Fruit fly (Drosophila melanogaster) whole organism, embryonic: ENCODE measurements around the gene Tim8.

Experiments
- Ada2b ChIP-seq: fragments of 200-800 bp; sonication (Bioruptor generic); IDR thresholded peaks from 2 replicates; pipeline ENCODE4 v1.3.6; 2022; ENCODE audit warnings: missing biosample characterization, missing genetic modification characterization
- Atf6 ChIP-seq: fragments of 200-800 bp; sonication (Bioruptor generic); IDR thresholded peaks from 2 replicates; pipeline ENCODE4 v1.3.6; 2022; ENCODE audit warnings: missing biosample characterization, missing genetic modification characterization
- Blimp-1 ChIP-seq: fragments of 200-800 bp; sonication (Bioruptor generic); optimal IDR thresholded peaks from 3 replicates; lab custom pipeline; 2018; ENCODE audit warnings: missing biosample characterization, missing genetic modification characterization, mild to moderate bottlenecking, moderate library complexity, missing genetic modification reagents
- CG12236 ChIP-seq: fragments of 200-800 bp; sonication (Bioruptor generic); optimal IDR thresholded peaks from 2 replicates; lab custom pipeline; 2016; ENCODE audit warnings: missing biosample characterization, missing genetic modification characterization
- CG12659 ChIP-seq: fragments of 200-800 bp; sonication (Bioruptor generic); optimal IDR thresholded peaks from 3 replicates; lab custom pipeline; 2017; ENCODE audit warnings: mild to moderate bottlenecking, missing biosample characterization, missing genetic modification reagents, missing genetic modification characterization
- CG12769 ChIP-seq: fragments of 200-800 bp; sonication (Bioruptor generic); optimal IDR thresholded peaks from 2 replicates; lab custom pipeline; 2019; ENCODE audit warnings: missing biosample characterization, mild to moderate bottlenecking, missing genetic modification characterization, moderate library complexity
- CG14014 ChIP-seq: fragments of 200-800 bp; sonication (Bioruptor generic); IDR thresholded peaks from 2 replicates; pipeline ENCODE4 v1.3.6; 2022; ENCODE audit warnings: missing biosample characterization, missing genetic modification characterization
- CG16815 ChIP-seq: fragments of 200-800 bp; sonication (Bioruptor generic); optimal IDR thresholded peaks from 3 replicates; lab custom pipeline; 2017; ENCODE audit warnings: missing biosample characterization, mild to moderate bottlenecking, missing genetic modification characterization
- CG18764 ChIP-seq: fragments of 200-800 bp; sonication (Bioruptor generic); optimal IDR thresholded peaks from 3 replicates; lab custom pipeline; 2016; ENCODE audit warnings: missing biosample characterization, missing genetic modification characterization
- CG2202 ChIP-seq: fragments of 200-800 bp; sonication (Bioruptor generic); optimal IDR thresholded peaks from 2 replicates; lab custom pipeline; 2018; ENCODE audit warnings: missing biosample characterization, mild to moderate bottlenecking, missing genetic modification characterization
- CG3065 ChIP-seq: fragments of 200-800 bp; sonication (Bioruptor generic); optimal IDR thresholded peaks from 2 replicates; lab custom pipeline; 2016; ENCODE audit warnings: missing biosample characterization, missing genetic modification characterization
- CG3407 ChIP-seq: fragments of 200-800 bp; sonication (Bioruptor generic); optimal IDR thresholded peaks from 2 replicates; lab custom pipeline; 2018; ENCODE audit warnings: missing biosample characterization, mild to moderate bottlenecking, missing genetic modification characterization
- CG6683 ChIP-seq: fragments of 200-800 bp; sonication (Bioruptor generic); optimal IDR thresholded peaks from 2 replicates; lab custom pipeline; 2017; ENCODE audit warnings: missing biosample characterization, mild to moderate bottlenecking, missing genetic modification characterization, missing genetic modification reagents
- CG8089 ChIP-seq: fragments of 200-800 bp; sonication (Bioruptor generic); optimal IDR thresholded peaks from 3 replicates; lab custom pipeline; 2016; ENCODE audit warnings: missing biosample characterization, missing genetic modification characterization
- D ChIP-seq, 2 experiments: fragments of 200-800 bp in 1 of 2; fragments of >200 bp in 1 of 2; sonication (Bioruptor generic) in 1 of 2; optimal IDR thresholded peaks; 2 replicates in 1 of 2; 3 replicates in 1 of 2; lab custom pipeline; 2017; ENCODE audit warnings: mild to moderate bottlenecking in 1 of 2, missing biosample characterization in 1 of 2, missing genetic modification characterization in 1 of 2, missing genetic modification reagents in 1 of 2
- D19B ChIP-seq: fragments of 200-800 bp; sonication (Bioruptor generic); optimal IDR thresholded peaks from 2 replicates; lab custom pipeline; 2017; ENCODE audit warnings: missing biosample characterization, mild to moderate bottlenecking, missing genetic modification characterization
- Dfd ChIP-seq, 2 experiments: fragments of >200 bp; optimal IDR thresholded peaks; 2 replicates each; lab custom pipeline; 2017; ENCODE audit warnings: missing biosample characterization in 2 of 2, missing genetic modification characterization in 2 of 2
- Dip3 ChIP-seq: fragments of 200-800 bp; sonication (Bioruptor generic); optimal IDR thresholded peaks from 3 replicates; lab custom pipeline; 2016; ENCODE audit warnings: missing biosample characterization, missing genetic modification characterization
- Dll ChIP-seq: fragments of 200-800 bp; sonication (Bioruptor generic); IDR thresholded peaks from 4 replicates; pipeline ENCODE4 v1.3.6; 2022; ENCODE audit warnings: missing biosample characterization, missing genetic modification characterization; ENCODE audit not compliant: partially characterized antibody
- Dp ChIP-seq: fragments of 200-800 bp; sonication (Bioruptor generic); optimal IDR thresholded peaks from 2 replicates; lab custom pipeline; 2018; ENCODE audit warnings: missing biosample characterization, mild to moderate bottlenecking, missing genetic modification characterization, moderate library complexity
- HLH54F ChIP-seq: fragments of 200-800 bp; sonication (Bioruptor generic); optimal IDR thresholded peaks from 3 replicates; lab custom pipeline; 2016; ENCODE audit warnings: missing biosample characterization, missing genetic modification characterization
- Hmr ChIP-seq: fragments of 200-800 bp; sonication (Bioruptor generic); optimal IDR thresholded peaks from 3 replicates; lab custom pipeline; 2017; ENCODE audit warnings: mild to moderate bottlenecking, missing biosample characterization, missing genetic modification reagents, missing genetic modification characterization
- Hsf ChIP-seq: fragments of 200-800 bp; sonication (Bioruptor generic); optimal IDR thresholded peaks from 3 replicates; lab custom pipeline; 2016; ENCODE audit warnings: missing biosample characterization, missing genetic modification characterization
- PHDP ChIP-seq: fragments of 200-800 bp; sonication (Bioruptor generic); optimal IDR thresholded peaks from 3 replicates; lab custom pipeline; 2018; ENCODE audit warnings: missing biosample characterization, mild to moderate bottlenecking, missing genetic modification characterization, moderate library complexity
- Pdp1 ChIP-seq, 2 experiments: fragments of 200-800 bp; sonication (Bioruptor generic); optimal IDR thresholded peaks; 3 replicates each; lab custom pipeline; 2016; ENCODE audit warnings: missing biosample characterization in 2 of 2, missing genetic modification characterization in 2 of 2, mild to moderate bottlenecking in 1 of 2, moderate library complexity in 1 of 2
- Sox102F ChIP-seq: fragments of 200-800 bp; sonication (Bioruptor generic); optimal IDR thresholded peaks from 2 replicates; lab custom pipeline; 2018; ENCODE audit warnings: missing biosample characterization, mild to moderate bottlenecking, missing genetic modification characterization, moderate library complexity
- YL-1 ChIP-seq: fragments of 200-800 bp; sonication (Bioruptor generic); optimal IDR thresholded peaks from 3 replicates; lab custom pipeline; 2017; ENCODE audit warnings: missing biosample characterization, mild to moderate bottlenecking, missing genetic modification characterization
- az2 ChIP-seq: fragments of 200-800 bp; sonication (Bioruptor generic); optimal IDR thresholded peaks from 3 replicates; lab custom pipeline; 2016; ENCODE audit warnings: missing biosample characterization, missing genetic modification characterization
- bab2 ChIP-seq: fragments of 200-800 bp; sonication (Bioruptor generic); optimal IDR thresholded peaks from 2 replicates; lab custom pipeline; 2016; ENCODE audit warnings: missing biosample characterization, missing genetic modification characterization
- cg ChIP-seq: fragments of 200-800 bp; sonication (Bioruptor generic); optimal IDR thresholded peaks from 3 replicates; lab custom pipeline; 2019; ENCODE audit warnings: missing biosample characterization, mild to moderate bottlenecking, missing genetic modification characterization, moderate library complexity
- chif ChIP-seq, 2 experiments: fragments of 200-800 bp; sonication (Bioruptor generic); optimal IDR thresholded peaks; 3 replicates each; lab custom pipeline; 2016; ENCODE audit warnings: missing biosample characterization in 2 of 2, missing genetic modification characterization in 2 of 2
- cwo ChIP-seq: fragments of 200-800 bp; sonication (Bioruptor generic); optimal IDR thresholded peaks from 3 replicates; lab custom pipeline; 2017; ENCODE audit warnings: missing biosample characterization, missing genetic modification characterization, mild to moderate bottlenecking, moderate library complexity, missing genetic modification reagents
- dm ChIP-seq: fragments of 200-800 bp; sonication (Bioruptor generic); optimal IDR thresholded peaks from 3 replicates; lab custom pipeline; 2016; ENCODE audit warnings: missing biosample characterization, missing genetic modification characterization
- ems ChIP-seq: fragments of 200-800 bp; sonication (Bioruptor generic); optimal IDR thresholded peaks from 3 replicates; lab custom pipeline; 2016; ENCODE audit warnings: missing biosample characterization, missing genetic modification characterization
- fd3F ChIP-seq: fragments of 200-800 bp; sonication (Bioruptor generic); optimal IDR thresholded peaks from 2 replicates; lab custom pipeline; 2018; ENCODE audit warnings: missing biosample characterization, mild to moderate bottlenecking, missing genetic modification characterization, moderate library complexity
- fd96Cb ChIP-seq: fragments of 200-800 bp; sonication (Bioruptor generic); optimal IDR thresholded peaks from 2 replicates; lab custom pipeline; 2018; ENCODE audit warnings: missing biosample characterization, mild to moderate bottlenecking, missing genetic modification characterization, moderate library complexity
- gro ChIP-seq: fragments of 200-800 bp; sonication (Bioruptor generic); optimal IDR thresholded peaks from 2 replicates; lab custom pipeline; 2016; ENCODE audit warnings: missing biosample characterization, missing genetic modification characterization
- inv ChIP-seq: fragments of 200-800 bp; sonication (Bioruptor generic); IDR thresholded peaks from 2 replicates; pipeline ENCODE4 v1.3.6; 2022; ENCODE audit warnings: missing biosample characterization, missing genetic modification characterization; ENCODE audit not compliant: partially characterized antibody
- jigr1 ChIP-seq: fragments of 200-800 bp; sonication (Bioruptor generic); IDR thresholded peaks from 3 replicates; pipeline ENCODE4 v1.3.6; 2022; ENCODE audit warnings: missing biosample characterization, missing genetic modification characterization
- lola ChIP-seq, 3 experiments: fragments of >200 bp in 2 of 3; fragments of 200-800 bp in 1 of 3; sonication (Bioruptor generic) in 1 of 3; optimal IDR thresholded peaks; 2 replicates each; lab custom pipeline; 2017 to 2019; ENCODE audit warnings: missing biosample characterization in 3 of 3, missing genetic modification characterization in 3 of 3, mild to moderate bottlenecking in 1 of 3, moderate library complexity in 1 of 3
- nau ChIP-seq: fragments of 200-800 bp; sonication (Bioruptor generic); optimal IDR thresholded peaks from 3 replicates; lab custom pipeline; 2017; ENCODE audit warnings: missing biosample characterization, mild to moderate bottlenecking, missing genetic modification characterization, missing genetic modification reagents
- oc ChIP-seq: fragments of 200-800 bp; sonication (Bioruptor generic); optimal IDR thresholded peaks from 2 replicates; lab custom pipeline; 2018; ENCODE audit warnings: missing biosample characterization, mild to moderate bottlenecking, missing genetic modification characterization, moderate library complexity
- pnt ChIP-seq: fragments of 200-800 bp; sonication (Bioruptor generic); optimal IDR thresholded peaks from 3 replicates; lab custom pipeline; 2016; ENCODE audit warnings: missing biosample characterization, missing genetic modification characterization
- sqz ChIP-seq: fragments of 200-800 bp; sonication (Bioruptor generic); optimal IDR thresholded peaks from 3 replicates; lab custom pipeline; 2018; ENCODE audit warnings: missing biosample characterization, mild to moderate bottlenecking, missing genetic modification characterization
- stwl ChIP-seq: fragments of 200-800 bp; sonication (Bioruptor generic); optimal IDR thresholded peaks from 3 replicates; lab custom pipeline; 2018; ENCODE audit warnings: missing biosample characterization, mild to moderate bottlenecking, missing genetic modification characterization, moderate library complexity
- tll ChIP-seq, 2 experiments: fragments of 200-800 bp in 1 of 2; fragments of >200 bp in 1 of 2; sonication (Bioruptor generic) in 1 of 2; optimal IDR thresholded peaks; 2 replicates each; lab custom pipeline; 2017 to 2019; ENCODE audit warnings: missing biosample characterization in 2 of 2, missing genetic modification characterization in 2 of 2, mild to moderate bottlenecking in 1 of 2, moderate library complexity in 1 of 2
- vnd ChIP-seq: fragments of 200-800 bp; sonication (Bioruptor generic); IDR thresholded peaks from 3 replicates; pipeline ENCODE4 v1.3.6; 2022; ENCODE audit warnings: missing biosample characterization, missing genetic modification characterization; ENCODE audit not compliant: partially characterized antibody

The Tim8 gene

DNA sequence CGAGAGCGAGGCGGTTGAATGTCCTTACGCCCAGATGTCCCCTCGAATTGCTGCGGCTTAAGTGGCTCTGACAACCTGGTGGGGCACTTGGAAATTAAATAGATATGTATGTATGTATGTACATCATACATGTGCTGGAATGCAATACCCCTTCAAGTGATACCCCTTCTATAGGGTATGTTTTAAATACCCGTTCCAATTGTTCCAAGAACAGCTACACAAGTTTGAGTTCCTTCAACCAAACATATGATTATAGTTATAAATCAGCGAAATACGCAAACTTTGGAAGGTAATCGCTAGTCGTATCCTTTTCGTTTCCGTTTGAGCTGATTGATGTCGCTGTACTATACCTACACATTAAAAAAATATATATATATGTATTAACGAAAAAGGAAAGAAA, 15.3 kb downstream of the Tim8 start:
- TF ChIP-seq YL-1 = no peak
- TF ChIP-seq Pdp1 (GFP tag; optimal IDR thresholded peaks at IDR 0.05; lab: Kevin White, UChicago) = no peak
- TF ChIP-seq PHDP (tag; lab: Kevin White, UChicago) = no peak
- TF ChIP-seq CG3065 (GFP tag; lab: Kevin White, UChicago) = no peak
- TF ChIP-seq Sox102F = no peak
- TF ChIP-seq Dfd (GFP tag; optimal IDR thresholded peaks at IDR 0.05; lab: Kevin White, UChicago) = no peak
- no peak for TF ChIP-seq CG2202 (tag; lab: Kevin White, UChicago)
- TF ChIP-seq CG12659 (GFP tag; lab: Kevin White, UChicago) = no peak
- TF ChIP-seq jigr1 (GFP tag; lab: Robert Waterston, UW) = no peak
- no peak for TF ChIP-seq HLH54F (GFP tag; lab: Kevin White, UChicago)
- TF ChIP-seq az2 = no peak
- peak; percentile 65 for TF ChIP-seq D19B (GFP tag; lab: Kevin White, UChicago)
- TF ChIP-seq Dip3 (GFP tag; lab: Kevin White, UChicago) = no peak
- no peak for TF ChIP-seq pnt (GFP tag; lab: Kevin White, UChicago)
- no peak for TF ChIP-seq cwo (GFP tag; lab: Kevin White, UChicago)
- peak; percentile 1 for TF ChIP-seq CG12769 (tag; lab: Kevin White, UChicago)

- peak; percentile 82 for TF ChIP-seq Ada2b (GFP tag; lab: Robert Waterston, UW)
- TF ChIP-seq Hmr (GFP tag; lab: Kevin White, UChicago) = peak; percentile 86
- TF ChIP-seq Dp (GFP tag; lab: Kevin White, UChicago) = no peak
- TF ChIP-seq Hsf = peak; percentile 61
- TF ChIP-seq D (optimal IDR thresholded peaks at IDR 0.05; lab: Kevin White, UChicago) = no peak
- no peak for TF ChIP-seq D (GFP tag; optimal IDR thresholded peaks at IDR 0.05; lab: Kevin White, UChicago)
- TF ChIP-seq fd96Cb (tag; lab: Kevin White, UChicago) = peak; percentile 36
- no peak for TF ChIP-seq vnd (GFP tag; lab: Robert Waterston, UW)
- peak; percentile 90 for TF ChIP-seq CG14014 (GFP tag; lab: Robert Waterston, UW)
- no peak for TF ChIP-seq lola (GFP tag; optimal IDR thresholded peaks at IDR 0.05; lab: Kevin White, UChicago)
- peak; percentile 27 for TF ChIP-seq nau
- peak; percentile 29 for TF ChIP-seq Blimp-1 (GFP tag; lab: Kevin White, UChicago)
- TF ChIP-seq Atf6 (GFP tag; lab: Robert Waterston, UW) = peak; percentile 87
- peak; percentile 62 for TF ChIP-seq ems
- peak; percentile 21 for TF ChIP-seq sqz (GFP tag; lab: Kevin White, UChicago)
- peak; percentile 57 for TF ChIP-seq gro
- no peak for TF ChIP-seq cg (GFP tag; lab: Kevin White, UChicago)
- TF ChIP-seq fd3F (GFP tag; lab: Kevin White, UChicago) = peak; percentile 73
- peak; percentile 59 for TF ChIP-seq bab2 (GFP tag; lab: Kevin White, UChicago)
- TF ChIP-seq dm (GFP tag; lab: Kevin White, UChicago) = no peak
- peak in 1 of 2 experiments; percentile 66 for TF ChIP-seq tll (GFP tag; optimal IDR thresholded peaks at IDR 0.05; lab: Kevin White, UChicago)
- peak; percentile 18 for TF ChIP-seq CG16815 (GFP tag; lab: Kevin White, UChicago)
- no peak for TF ChIP-seq CG8089 (GFP tag; lab: Kevin White, UChicago)
- peak; percentile 67 for TF ChIP-seq cwo (GFP tag; lab: Kevin White, UChicago)
- TF ChIP-seq Dll (GFP tag; lab: Robert Waterston, UW) = no peak
- TF ChIP-seq oc (tag; lab: Kevin White, UChicago) = peak; percentile 27
- TF ChIP-seq stwl (tag; lab: Kevin White, UChicago) = no peak
- peak; percentile 18 for TF ChIP-seq CG18764 (GFP tag; lab: Kevin White, UChicago)
- TF ChIP-seq CG6683 (GFP tag; lab: Kevin White, UChicago) = peak; percentile 42
- TF ChIP-seq chif (GFP tag; optimal IDR thresholded peaks at IDR 0.05; lab: Kevin White, UChicago) = peak in 1 of 2 experiments; percentile 26
- peak; percentile 21 for TF ChIP-seq az2
- TF ChIP-seq jigr1 (GFP tag; lab: Robert Waterston, UW) = peak; percentile 46; the same call in 1 of the 3 replicates
- TF ChIP-seq inv (GFP tag; lab: Robert Waterston, UW) = no peak
- TF ChIP-seq CG3407 = no peak
- TF ChIP-seq CG12236 (GFP tag; lab: Kevin White, UChicago) = no peak
These were observed 15.8 kb downstream of the Tim8 start for dm6 chrX:11384023-11384444.
